Worm (Caenorhabditis elegans) whole organism, L1 larva: ENCODE results near the gene mrps-21.

Source experiments
- C04F5.9 ChIP-seq: sonication (generic microtip); optimal IDR thresholded peaks from 2 replicates; lab custom pipeline; 2016; ENCODE audit warnings: missing genetic modification characterization, missing compliant biosample characterization
- C16A3.4 ChIP-seq: fragments of 150-350 bp; optimal IDR thresholded peaks from 2 replicates; lab custom pipeline; 2014; ENCODE audit warnings: missing biosample characterization, missing genetic modification characterization
- C34B4.2 ChIP-seq: sonication (generic microtip); optimal IDR thresholded peaks from 2 replicates; lab custom pipeline; 2017; ENCODE audit warnings: mild to moderate bottlenecking, missing genetic modification characterization, missing compliant biosample characterization
- aha-1 ChIP-seq: fragments of 150-350 bp; optimal IDR thresholded peaks from 2 replicates; lab custom pipeline; 2014; ENCODE audit warnings: missing biosample characterization, missing genetic modification characterization
- alr-1 ChIP-seq: fragments of 200-800 bp; sonication (Bioruptor generic); optimal IDR thresholded peaks from 2 replicates; lab custom pipeline; 2018; ENCODE audit warnings: borderline replicate concordance, mild to moderate bottlenecking, missing genetic modification characterization, missing compliant biosample characterization
- blmp-1 ChIP-seq: fragments of 150-350 bp; optimal IDR thresholded peaks from 2 replicates; lab custom pipeline; 2014; ENCODE audit warnings: missing biosample characterization, missing genetic modification characterization
- ceh-90 ChIP-seq: sonication (generic microtip); optimal IDR thresholded peaks from 2 replicates; lab custom pipeline; 2016; ENCODE audit warnings: missing genetic modification characterization, missing compliant biosample characterization
- ces-1 ChIP-seq: fragments of 150-350 bp; optimal IDR thresholded peaks from 2 replicates; lab custom pipeline; 2014; ENCODE audit warnings: missing biosample characterization, missing genetic modification reagents, missing genetic modification characterization
- efl-1 ChIP-seq, 4 experiments: fragments of 150-350 bp; optimal IDR thresholded peaks in 3 of 4; peaks in 1 of 4; 1 replicate in 1 of 4; 2 replicates in 3 of 4; lab custom pipeline; 2014; ENCODE audit warnings: missing biosample characterization in 2 of 4, missing genetic modification characterization in 2 of 4, missing genetic modification reagents in 2 of 4
- egl-13 ChIP-seq: sonication (generic microtip); optimal IDR thresholded peaks from 2 replicates; lab custom pipeline; 2016; ENCODE audit warnings: missing genotype, missing genetic modification reagents, missing genetic modification characterization, missing compliant biosample characterization
- elt-3 ChIP-seq, 6 experiments: fragments of 150-350 bp in 1 of 6; sonication (generic microtip); optimal IDR thresholded peaks; 2 replicates each; lab custom pipeline; 2017 to 2018; ENCODE audit warnings: missing biosample characterization in 6 of 6, missing genetic modification characterization in 6 of 6, inconsistent platforms in 1 of 6
- fkh-8 ChIP-seq: sonication (generic microtip); optimal IDR thresholded peaks from 2 replicates; lab custom pipeline; 2016; ENCODE audit warnings: mild to moderate bottlenecking, missing genetic modification characterization, missing compliant biosample characterization
- fos-1 ChIP-seq: fragments of 150-350 bp; optimal IDR thresholded peaks from 2 replicates; lab custom pipeline; 2014; ENCODE audit warnings: missing biosample characterization, missing genetic modification characterization
- hpl-2 ChIP-seq: fragments of 150-350 bp; optimal IDR thresholded peaks from 2 replicates; lab custom pipeline; 2014; ENCODE audit warnings: missing biosample characterization, missing genetic modification reagents, missing genetic modification characterization
- irx-1 ChIP-seq: sonication (generic microtip); optimal IDR thresholded peaks from 2 replicates; lab custom pipeline; 2016; ENCODE audit warnings: missing genetic modification characterization, missing compliant biosample characterization
- jun-1 ChIP-seq: fragments of 150-350 bp; optimal IDR thresholded peaks from 2 replicates; lab custom pipeline; 2014; ENCODE audit warnings: missing biosample characterization, missing genetic modification reagents, missing genetic modification characterization
- lin-15B ChIP-seq: fragments of 150-350 bp; sonication (generic microtip); optimal IDR thresholded peaks from 3 replicates; lab custom pipeline; 2014; ENCODE audit warnings: missing biosample characterization, missing genetic modification characterization
- mep-1 ChIP-seq: fragments of 150-350 bp; optimal IDR thresholded peaks from 2 replicates; lab custom pipeline; 2014; ENCODE audit warnings: missing biosample characterization, missing genetic modification characterization
- nhr-11 ChIP-seq: fragments of 150-350 bp; optimal IDR thresholded peaks from 2 replicates; lab custom pipeline; 2014; ENCODE audit warnings: missing biosample characterization, missing genetic modification characterization
- nhr-20 ChIP-seq: sonication (generic microtip); optimal IDR thresholded peaks from 2 replicates; lab custom pipeline; 2016; ENCODE audit warnings: mild to moderate bottlenecking, missing genetic modification characterization, missing compliant biosample characterization
- nhr-237 ChIP-seq: fragments of 150-350 bp; optimal IDR thresholded peaks from 2 replicates; lab custom pipeline; 2014; ENCODE audit warnings: missing biosample characterization, missing genetic modification characterization
- nhr-47 ChIP-seq: sonication (generic microtip); optimal IDR thresholded peaks from 2 replicates; lab custom pipeline; 2016; ENCODE audit warnings: mild to moderate bottlenecking, missing genetic modification characterization, moderate library complexity, missing compliant biosample characterization
- nhr-85 ChIP-seq: sonication (generic microtip); peaks from one replicate; lab custom pipeline; 2016; ENCODE audit warnings: missing genetic modification characterization, inconsistent platforms, missing compliant biosample characterization
- pag-3 ChIP-seq: sonication (generic microtip); optimal IDR thresholded peaks from 2 replicates; lab custom pipeline; 2017; ENCODE audit warnings: missing genetic modification characterization, mild to moderate bottlenecking, missing compliant biosample characterization, antibody characterized with exemption, borderline replicate concordance; ENCODE audit not compliant: insufficient read depth
- snpc-4 ChIP-seq: fragments of 150-350 bp; optimal IDR thresholded peaks from 2 replicates; lab custom pipeline; 2014; ENCODE audit warnings: missing biosample characterization, missing genetic modification characterization
- sup-37 ChIP-seq: fragments of 200-800 bp; sonication (Bioruptor generic); optimal IDR thresholded peaks from 2 replicates; lab custom pipeline; 2018; ENCODE audit warnings: mild to moderate bottlenecking, missing genetic modification characterization, missing compliant biosample characterization
- tbx-2 ChIP-seq: sonication (generic microtip); optimal IDR thresholded peaks from 2 replicates; lab custom pipeline; 2016; ENCODE audit warnings: missing genetic modification characterization, missing compliant biosample characterization
- xbp-1 ChIP-seq: sonication (generic microtip); optimal IDR thresholded peaks from 2 replicates; lab custom pipeline; 2016; ENCODE audit warnings: missing genetic modification characterization, missing compliant biosample characterization
- ztf-11 ChIP-seq, 2 experiments: sonication (generic microtip); optimal IDR thresholded peaks; 2 replicates each; lab custom pipeline; 2016 to 2017; ENCODE audit warnings: missing genetic modification characterization in 2 of 2, missing biosample characterization in 1 of 2, missing compliant biosample characterization in 1 of 2
- ztf-4 ChIP-seq: fragments of 150-350 bp; optimal IDR thresholded peaks from 2 replicates; lab custom pipeline; 2014; ENCODE audit warnings: missing biosample characterization, missing genetic modification characterization

mrps-21 gene

DNA sequence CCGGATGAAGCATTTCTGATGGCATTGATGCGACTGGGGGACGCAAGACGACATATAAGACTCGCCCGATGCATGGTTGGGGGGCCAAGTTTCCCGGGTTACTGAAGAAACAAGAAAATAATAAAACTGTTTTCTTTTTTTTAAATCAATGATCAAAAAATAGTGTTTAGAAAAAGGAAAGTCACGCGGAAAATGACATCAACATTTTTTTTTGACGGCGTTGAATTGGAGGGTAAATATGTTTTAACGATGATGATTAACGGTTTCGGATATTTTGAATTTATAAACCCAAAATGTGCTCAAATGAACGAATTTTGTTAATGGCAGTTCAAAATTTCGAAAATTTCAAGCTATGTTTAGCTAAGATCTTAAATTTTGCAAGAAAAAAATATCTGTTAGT lies 44.6 kb upstream of the mrps-21 start, which contains the start of gene ogdh-1:
Gene ogdh-1, minus strand, starts transcription at position 101 of the 400 bp plus-strand sequence.
- TF ChIP-seq lin-15B (no peak), pag-3 (tag; lab: Kevin White, UChicago) (no peak), efl-1 (optimal IDR thresholded peaks at IDR 0.05; lab: Kevin White, UChicago) (no peak), efl-1 (GFP tag; optimal IDR thresholded peaks at IDR 0.05 in 1 of 2; lab: Kevin White, UChicago) (no peak), sup-37 (GFP tag; lab: Kevin White, UChicago) (no peak), nhr-237 (tag; lab: Kevin White, UChicago) (no peak), snpc-4 (no peak)

DNA sequence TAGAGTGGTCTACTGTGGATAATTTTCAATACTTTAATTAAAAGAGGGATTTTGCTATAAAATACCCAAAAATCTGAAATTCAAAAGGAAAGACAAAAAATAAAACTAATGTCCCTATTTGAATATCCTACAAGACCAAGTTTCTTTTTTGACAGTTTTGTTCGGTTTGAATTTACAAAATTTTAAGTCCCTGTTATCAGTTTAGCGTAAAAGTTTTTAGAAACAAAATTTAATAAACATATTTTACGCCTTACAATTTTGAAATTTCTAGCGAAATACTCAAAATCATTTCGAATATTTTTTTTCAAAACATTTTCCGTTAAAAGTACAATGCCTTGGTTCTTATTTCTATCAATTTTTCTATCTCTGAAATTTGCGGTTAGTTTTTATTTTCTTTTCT lies 33.1 kb upstream of the mrps-21 start, which contains the start of gene spe-51:
Gene spe-51, plus strand, starts transcription at position 301 of the 400 bp plus-strand sequence.
- TF ChIP-seq ztf-11 (tag; optimal IDR thresholded peaks at IDR 0.05; lab: Kevin White, UChicago) = no peak
- no peak for TF ChIP-seq C16A3.4
- TF ChIP-seq mep-1 (tag; lab: Kevin White, UChicago) = no peak
- no peak for TF ChIP-seq tbx-2 (tag; lab: Kevin White, UChicago)
- no peak for TF ChIP-seq elt-3 (tag; optimal IDR thresholded peaks at IDR 0.05; lab: Kevin White, UChicago)
- no peak for TF ChIP-seq irx-1 (tag; lab: Kevin White, UChicago)
- no peak for TF ChIP-seq C04F5.9 (tag; lab: Kevin White, UChicago)
- no peak for TF ChIP-seq ztf-4
- no peak for TF ChIP-seq ceh-90
- no peak for TF ChIP-seq nhr-11
- no peak for TF ChIP-seq jun-1 (tag; lab: Kevin White, UChicago)
- no peak for TF ChIP-seq alr-1
- no peak for TF ChIP-seq lin-15B
- no peak for TF ChIP-seq sup-37 (GFP tag; lab: Kevin White, UChicago)
- TF ChIP-seq aha-1 (tag; lab: Kevin White, UChicago) = no peak
- TF ChIP-seq fkh-8 = no peak
- TF ChIP-seq fos-1 (tag; lab: Kevin White, UChicago) = no peak

DNA sequence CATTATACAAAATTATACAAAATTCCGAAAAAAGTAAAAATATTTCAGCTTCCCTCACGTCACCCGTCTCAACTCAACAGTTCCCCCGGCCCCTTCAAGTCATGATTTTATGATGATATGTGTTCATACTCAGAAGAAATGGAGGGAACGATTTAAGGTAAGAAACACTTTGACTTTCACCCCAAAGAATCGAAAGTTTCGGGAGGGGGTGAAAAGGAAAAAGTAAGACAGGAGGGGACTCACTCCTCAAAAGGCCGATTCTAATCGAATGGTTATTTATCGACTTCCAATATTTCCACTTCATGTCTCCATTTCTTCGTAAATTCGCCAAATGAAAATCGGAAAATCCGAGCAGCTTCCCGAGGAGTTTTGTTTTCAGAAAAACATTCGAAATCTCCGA lies 28.9 kb upstream of the mrps-21 start, which contains the start of gene bus-4:
Gene bus-4, plus strand, starts transcription at position 49 of the 400 bp plus-strand sequence.
- no peak for TF ChIP-seq nhr-20 (tag; lab: Kevin White, UChicago)
- TF ChIP-seq C34B4.2 (tag; lab: Kevin White, UChicago) = no peak
- TF ChIP-seq ces-1 (GFP tag; lab: Kevin White, UChicago) = no peak
- TF ChIP-seq blmp-1 (tag; lab: Kevin White, UChicago) = peak; percentile 92

DNA sequence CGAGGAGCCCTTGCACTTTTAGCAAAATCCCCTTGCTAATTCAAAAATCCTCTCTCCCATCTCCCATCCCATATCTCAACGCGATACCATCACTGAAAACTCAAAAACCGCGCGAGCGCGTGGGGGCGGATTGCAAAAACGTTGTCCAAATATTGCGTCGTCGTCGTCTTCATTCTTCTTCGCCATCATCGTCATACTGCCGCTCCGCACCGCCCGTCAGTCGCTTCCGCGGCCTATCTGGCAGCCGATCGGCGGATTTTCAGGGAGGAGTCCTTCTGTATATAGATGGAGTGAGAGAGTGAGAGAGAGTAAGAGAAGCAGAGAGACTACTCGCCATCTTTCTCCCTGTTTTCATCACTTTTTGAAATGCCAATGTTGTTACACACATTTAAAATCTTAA lies 27.6 kb upstream of the mrps-21 start:
- TF ChIP-seq nhr-47 (tag; lab: Kevin White, UChicago) (no peak), egl-13 (tag; lab: Kevin White, UChicago) (no peak), ceh-90 (no peak)

DNA sequence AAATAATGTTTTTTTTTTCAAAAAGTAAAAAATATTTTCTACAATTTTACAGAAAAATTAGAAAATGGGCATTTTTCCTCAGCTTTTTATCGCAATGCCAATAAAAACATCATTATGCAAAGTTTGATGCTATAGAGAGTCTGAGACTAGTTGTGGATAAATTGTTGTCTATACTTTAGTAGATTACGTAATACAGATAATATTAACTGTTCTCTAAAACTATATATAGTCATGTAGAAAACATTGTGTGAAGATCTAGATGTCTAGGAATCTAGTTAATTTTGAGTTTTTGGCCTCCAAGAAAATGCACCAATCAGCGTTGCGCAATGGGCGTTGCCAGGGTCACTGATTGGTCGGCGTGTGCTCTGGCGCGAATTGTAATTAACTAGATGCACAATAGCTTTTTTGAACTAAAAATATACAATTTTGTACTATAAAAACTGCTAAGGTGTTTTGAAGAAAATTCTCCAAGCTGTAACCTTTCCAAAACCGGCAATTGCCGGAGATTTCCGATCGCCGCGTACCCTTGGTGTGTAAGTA lies 27.0 kb upstream of the mrps-21 start:
- peak; percentile 62 for TF ChIP-seq xbp-1 (tag; lab: Kevin White, UChicago)
- TF ChIP-seq elt-3 (tag; optimal IDR thresholded peaks at IDR 0.05; lab: Kevin White, UChicago) = no peak

DNA sequence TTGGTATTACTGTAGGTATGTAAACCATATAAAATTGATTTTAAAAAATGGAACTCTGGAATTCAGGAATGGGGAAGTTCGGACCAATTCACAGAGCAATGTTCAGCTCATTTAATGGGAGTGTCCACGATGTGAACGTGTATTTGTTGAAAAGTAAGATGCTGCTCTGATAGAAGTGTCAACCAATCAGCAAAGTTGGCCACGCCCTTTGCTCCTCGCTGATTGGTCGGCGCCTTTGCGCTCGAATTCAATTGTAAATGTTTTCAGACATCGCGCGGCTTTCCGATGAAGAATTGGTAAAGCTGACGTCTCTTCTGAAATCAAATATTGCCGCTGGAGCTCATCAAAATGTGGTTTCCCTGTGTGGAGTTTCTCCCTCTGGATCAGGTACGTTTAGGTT lies 23.8 kb upstream of the mrps-21 start:
- TF ChIP-seq nhr-85 (tag; lab: Kevin White, UChicago) (peak; percentile 30), hpl-2 (GFP tag; lab: Kevin White, UChicago) (no peak)

DNA sequence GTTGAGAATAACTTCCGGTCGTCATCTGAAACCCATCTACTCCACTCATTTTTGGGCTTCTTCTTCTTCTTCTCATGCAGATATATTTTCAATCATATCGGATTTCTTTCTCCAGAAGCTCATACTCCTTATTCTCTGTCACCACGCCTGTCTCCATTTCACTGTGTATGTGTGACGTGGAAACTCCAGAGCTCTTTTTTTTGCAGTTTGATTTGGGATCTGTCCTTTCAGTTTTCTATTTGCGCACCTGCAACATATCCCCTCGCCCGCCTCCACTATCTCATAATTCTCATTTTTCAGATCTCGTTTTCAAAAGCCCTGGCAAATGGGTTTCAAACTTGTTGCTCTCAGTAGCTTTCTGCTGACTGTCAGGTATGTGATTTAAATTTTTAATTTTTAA lies 19.4 kb upstream of the mrps-21 start, which contains the start of gene kin-36:
Gene kin-36, plus strand, starts transcription at position 301 of the 400 bp plus-strand sequence.
- TF ChIP-seq fos-1 (tag; lab: Kevin White, UChicago) (no peak), nhr-85 (tag; lab: Kevin White, UChicago) (peak; percentile 51)
- TF ChIP-seq, all 84 proteins: peak for 1
